Worm (Caenorhabditis elegans) whole organism, young adult: ENCODE data around the gene C28H8.3.
A peak's percentile ranks its signal among the peaks of the same experiment; 100 is the strongest.

Source experiments
- C17E4.6 ChIP-seq: fragments of 200-800 bp; sonication (Bioruptor generic); IDR thresholded peaks from 2 replicates; pipeline ENCODE4 v1.3.6; 2022; ENCODE audit warnings: missing genetic modification reagents, missing genetic modification characterization, missing compliant biosample characterization
- F22D6.2 ChIP-seq: sonication (generic microtip); optimal IDR thresholded peaks from 2 replicates; lab custom pipeline; 2016; ENCODE audit warnings: mild to moderate bottlenecking, missing genetic modification characterization, missing compliant biosample characterization
- F23B12.7 ChIP-seq: sonication (generic microtip); optimal IDR thresholded peaks from 2 replicates; lab custom pipeline; 2017; ENCODE audit warnings: missing genetic modification characterization, mild to moderate bottlenecking, missing compliant biosample characterization, antibody characterized with exemption, moderate library complexity; ENCODE audit not compliant: insufficient read depth
- F39B2.1 ChIP-seq: fragments of 200-800 bp; sonication (Bioruptor generic); IDR thresholded peaks from 2 replicates; pipeline ENCODE4 v1.3.6; 2022; ENCODE audit warnings: missing genetic modification reagents, missing genetic modification characterization, missing compliant biosample characterization
- F52B5.7 ChIP-seq: sonication (generic microtip); optimal IDR thresholded peaks from 2 replicates; lab custom pipeline; 2016; ENCODE audit warnings: mild to moderate bottlenecking, missing genetic modification characterization, missing compliant biosample characterization
- T07F8.4 ChIP-seq: sonication (generic microtip); optimal IDR thresholded peaks from 2 replicates; lab custom pipeline; 2016; ENCODE audit warnings: mild to moderate bottlenecking, missing genetic modification characterization, moderate library complexity, missing compliant biosample characterization
- T26A5.8 ChIP-seq: sonication (generic microtip); optimal IDR thresholded peaks from 2 replicates; lab custom pipeline; 2016; ENCODE audit warnings: missing genetic modification characterization, missing compliant biosample characterization
- Y56A3A.18 ChIP-seq: fragments of 200-800 bp; sonication (Bioruptor generic); IDR thresholded peaks from 2 replicates; pipeline ENCODE4 v1.3.6; 2022; ENCODE audit warnings: missing genetic modification reagents, missing genetic modification characterization, missing compliant biosample characterization
- ama-1 ChIP-seq, 3 experiments: fragments of 150-350 bp in 1 of 3; sonication (generic microtip) in 2 of 3; optimal IDR thresholded peaks; 2 replicates each; lab custom pipeline; 2014 to 2018; ENCODE audit warnings: missing biosample characterization in 2 of 3, missing genetic modification characterization in 2 of 3, missing genetic modification reagents in 2 of 3
- aptf-3 ChIP-seq: fragments of 200-800 bp; sonication (Bioruptor generic); IDR thresholded peaks from 2 replicates; pipeline ENCODE4 v1.3.6; 2022; ENCODE audit warnings: missing genetic modification characterization, missing compliant biosample characterization
- attf-6 ChIP-seq: fragments of 200-800 bp; sonication (Bioruptor generic); IDR thresholded peaks from 2 replicates; pipeline ENCODE4 v1.3.6; 2022; ENCODE audit warnings: missing genetic modification reagents, missing genetic modification characterization, missing compliant biosample characterization
- cebp-1 ChIP-seq, 2 experiments: fragments of 200-800 bp in 1 of 2; sonication (Bioruptor generic) in 1 of 2; sonication (generic microtip) in 1 of 2; IDR thresholded peaks in 1 of 2; optimal IDR thresholded peaks in 1 of 2; 2 replicates each; pipeline versions ENCODE4 v1.3.6 to Lab custom; 2017 to 2022; ENCODE audit warnings: missing compliant biosample characterization in 2 of 2, missing genetic modification characterization in 2 of 2, mild to moderate bottlenecking in 1 of 2, missing genetic modification reagents in 1 of 2, moderate library complexity in 1 of 2
- cebp-2 ChIP-seq: fragments of 200-800 bp; sonication (Bioruptor generic); IDR thresholded peaks from 2 replicates; pipeline ENCODE4 v1.3.6; 2022; ENCODE audit warnings: missing genetic modification characterization, missing compliant biosample characterization
- ceh-100 ChIP-seq: fragments of 200-800 bp; sonication (Bioruptor generic); IDR thresholded peaks from 2 replicates; pipeline ENCODE4 v1.3.6; 2022; ENCODE audit warnings: missing genetic modification reagents, missing genetic modification characterization, missing compliant biosample characterization
- ceh-27 ChIP-seq: fragments of 200-800 bp; sonication (Bioruptor generic); optimal IDR thresholded peaks from 2 replicates; lab custom pipeline; 2018; ENCODE audit warnings: mild to moderate bottlenecking, missing genetic modification characterization, moderate library complexity, missing compliant biosample characterization
- dox-1 ChIP-seq: fragments of 200-800 bp; sonication (Bioruptor generic); IDR thresholded peaks from 2 replicates; pipeline ENCODE4 v1.3.6; 2022; ENCODE audit warnings: missing genetic modification reagents, missing genetic modification characterization, missing compliant biosample characterization
- egl-44 ChIP-seq: fragments of 200-800 bp; sonication (Bioruptor generic); IDR thresholded peaks from 2 replicates; pipeline ENCODE4 v1.3.6; 2022; ENCODE audit warnings: missing genetic modification reagents, missing genetic modification characterization, missing compliant biosample characterization
- egrh-3 ChIP-seq: fragments of 200-800 bp; sonication (Bioruptor generic); IDR thresholded peaks from 2 replicates; pipeline ENCODE4 v1.3.6; 2022; ENCODE audit warnings: missing genetic modification reagents, missing genetic modification characterization, missing compliant biosample characterization
- ekl-4 ChIP-seq: fragments of 200-800 bp; sonication (Bioruptor generic); IDR thresholded peaks from 2 replicates; pipeline ENCODE4 v1.3.6; 2022; ENCODE audit warnings: missing genetic modification reagents, missing genetic modification characterization, missing compliant biosample characterization
- him-1 ChIP-seq: sonication (generic microtip); optimal IDR thresholded peaks from 2 replicates; lab custom pipeline; 2016; ENCODE audit warnings: missing genotype, missing genetic modification reagents, missing genetic modification characterization, missing compliant biosample characterization
- lin-26 ChIP-seq: fragments of 200-800 bp; sonication (Bioruptor generic); IDR thresholded peaks from 2 replicates; pipeline ENCODE4 v1.3.6; 2022; ENCODE audit warnings: missing genetic modification reagents, missing genetic modification characterization, missing compliant biosample characterization
- lin-35 ChIP-seq, 3 experiments: fragments of 150-350 bp in 2 of 3; sonication (generic microtip) in 1 of 3; optimal IDR thresholded peaks; 2 replicates each; lab custom pipeline; 2014 to 2018; ENCODE audit warnings: missing biosample characterization in 3 of 3, missing genetic modification characterization in 3 of 3, missing genetic modification reagents in 3 of 3
- lin-40 ChIP-seq: sonication (generic microtip); optimal IDR thresholded peaks from 2 replicates; lab custom pipeline; 2016; ENCODE audit warnings: missing genetic modification characterization, mild to moderate bottlenecking, missing compliant biosample characterization, missing genotype, missing genetic modification reagents
- madf-3 ChIP-seq: fragments of 200-800 bp; sonication (Bioruptor generic); IDR thresholded peaks from 2 replicates; pipeline ENCODE4 v1.3.6; 2022; ENCODE audit warnings: missing genetic modification reagents, missing genetic modification characterization, missing compliant biosample characterization
- mes-4 ChIP-seq: sonication (generic microtip); optimal IDR thresholded peaks from 2 replicates; lab custom pipeline; 2016; ENCODE audit warnings: missing genotype, missing genetic modification characterization, missing compliant biosample characterization
- mxl-1 ChIP-seq: sonication (generic microtip); optimal IDR thresholded peaks from 2 replicates; lab custom pipeline; 2016; ENCODE audit warnings: missing genetic modification characterization, missing compliant biosample characterization
- nhr-27 ChIP-seq: fragments of 200-800 bp; sonication (Bioruptor generic); optimal IDR thresholded peaks from 2 replicates; lab custom pipeline; 2018; ENCODE audit warnings: mild to moderate bottlenecking, missing genetic modification characterization, moderate library complexity, missing compliant biosample characterization
- pbrm-1 ChIP-seq: fragments of 200-800 bp; sonication (Bioruptor generic); IDR thresholded peaks from 2 replicates; pipeline ENCODE4 v1.3.6; 2022; ENCODE audit warnings: missing genetic modification reagents, missing genetic modification characterization, missing compliant biosample characterization
- rec-8 ChIP-seq, 2 experiments: sonication (generic microtip); optimal IDR thresholded peaks; 2 replicates each; lab custom pipeline; 2016; ENCODE audit warnings: mild to moderate bottlenecking in 2 of 2, missing genetic modification characterization in 2 of 2, missing genetic modification reagents in 2 of 2, missing genotype in 2 of 2, missing biosample characterization in 1 of 2, missing compliant biosample characterization in 1 of 2, moderate library complexity in 1 of 2
- sdz-38 ChIP-seq: sonication (generic microtip); optimal IDR thresholded peaks from 2 replicates; lab custom pipeline; 2016; ENCODE audit warnings: missing genotype, missing genetic modification characterization, missing compliant biosample characterization
- snpc-3.4 ChIP-seq: sonication (generic microtip); optimal IDR thresholded peaks from 2 replicates; lab custom pipeline; 2017; ENCODE audit warnings: missing genetic modification characterization, mild to moderate bottlenecking, missing compliant biosample characterization, antibody characterized with exemption, moderate library complexity, missing genotype, missing genetic modification reagents
- sptf-2 ChIP-seq: fragments of 200-800 bp; sonication (Bioruptor generic); optimal IDR thresholded peaks from 2 replicates; lab custom pipeline; 2018; ENCODE audit warnings: mild to moderate bottlenecking, missing genetic modification characterization, missing compliant biosample characterization
- tlf-1 ChIP-seq: fragments of 200-800 bp; sonication (Bioruptor generic); optimal IDR thresholded peaks from 2 replicates; lab custom pipeline; 2018; ENCODE audit warnings: mild to moderate bottlenecking, missing genetic modification characterization, missing compliant biosample characterization
- ztf-18 ChIP-seq: sonication (generic microtip); optimal IDR thresholded peaks from 2 replicates; lab custom pipeline; 2016; ENCODE audit warnings: missing genotype, mild to moderate bottlenecking, missing genetic modification characterization, missing compliant biosample characterization

The C28H8.3 gene

DNA sequence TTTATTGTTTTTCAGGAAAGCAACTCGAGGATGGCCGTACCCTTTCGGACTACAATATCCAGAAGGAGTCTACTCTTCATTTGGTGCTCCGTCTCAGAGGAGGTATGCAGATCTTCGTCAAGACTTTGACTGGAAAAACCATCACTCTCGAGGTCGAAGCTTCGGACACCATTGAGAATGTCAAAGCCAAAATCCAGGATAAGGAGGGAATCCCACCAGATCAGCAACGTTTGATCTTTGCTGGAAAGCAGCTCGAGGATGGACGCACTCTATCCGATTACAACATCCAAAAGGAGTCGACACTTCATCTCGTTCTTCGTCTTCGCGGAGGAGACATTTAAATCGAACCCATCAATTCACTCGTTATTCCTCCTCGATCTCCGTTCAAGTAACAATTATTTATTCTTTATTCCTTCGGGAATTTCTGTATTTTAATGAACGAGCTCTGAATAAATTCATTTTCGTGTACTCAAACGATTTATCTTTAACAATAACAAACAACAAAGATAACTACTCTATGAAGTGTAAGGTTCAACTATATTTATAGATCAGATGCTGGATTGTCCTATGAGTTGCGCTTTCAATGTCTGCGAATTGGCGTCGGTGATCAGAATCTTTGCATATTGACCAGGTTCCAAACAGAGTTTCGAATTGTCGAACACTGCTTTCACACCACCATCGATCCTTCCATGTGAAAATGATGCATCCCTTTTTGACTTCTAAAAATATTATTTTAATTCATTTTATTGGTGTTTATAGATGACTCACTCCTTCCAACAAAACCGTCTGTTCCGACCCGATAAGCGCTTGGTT lies 35.1 kb downstream of the C28H8.3 start (continued):
- TF ChIP-seq tlf-1 (GFP tag; lab: Kevin White, UChicago) (peak; percentile 84), F39B2.1 (GFP tag; lab: Robert Waterston, UW) (0 out of 2 replicates have a peak, but pooled peaks have one; percentile 4), ceh-100 (GFP tag; lab: Robert Waterston, UW) (no peak; the same call in 1 of the 2 replicates), sdz-38 (no peak), ceh-27 (GFP tag; lab: Kevin White, UChicago) (peak; percentile 50), attf-6 (GFP tag; lab: Robert Waterston, UW) (peak; percentile 55; the same call in 1 of the 2 replicates), dox-1 (GFP tag; lab: Robert Waterston, UW) (peak; percentile 56), C17E4.6 (GFP tag; lab: Robert Waterston, UW) (0 out of 2 replicates have a peak, but pooled peaks have one; percentile 31), cebp-2 (GFP tag; lab: Robert Waterston, UW) (peak; percentile 88), aptf-3 (GFP tag; lab: Robert Waterston, UW) (no peak), F23B12.7 (peak; percentile 26), F22D6.2 (tag; lab: Kevin White, UChicago) (peak; percentile 47), mxl-1 (tag; lab: Kevin White, UChicago) (peak; percentile 49), T07F8.4 (tag; lab: Kevin White, UChicago) (peak; percentile 51), egrh-3 (GFP tag; lab: Robert Waterston, UW) (no peak; the same call in 1 of the 2 replicates), mes-4 (no peak), him-1 (tag; lab: Kevin White, UChicago) (peak; percentile 92), ztf-18 (tag; lab: Kevin White, UChicago) (peak; percentile 11), rec-8 (tag; optimal IDR thresholded peaks at IDR 0.05; lab: Kevin White, UChicago) (peak in 1 of 2 experiments; percentile 15), F52B5.7 (tag; lab: Kevin White, UChicago) (peak; percentile 62), snpc-3.4 (peak; percentile 72), Y56A3A.18 (GFP tag; lab: Robert Waterston, UW) (peak; percentile 81), pbrm-1 (GFP tag; lab: Robert Waterston, UW) (peak; percentile 15), lin-40 (tag; lab: Kevin White, UChicago) (peak; percentile 68)

DNA sequence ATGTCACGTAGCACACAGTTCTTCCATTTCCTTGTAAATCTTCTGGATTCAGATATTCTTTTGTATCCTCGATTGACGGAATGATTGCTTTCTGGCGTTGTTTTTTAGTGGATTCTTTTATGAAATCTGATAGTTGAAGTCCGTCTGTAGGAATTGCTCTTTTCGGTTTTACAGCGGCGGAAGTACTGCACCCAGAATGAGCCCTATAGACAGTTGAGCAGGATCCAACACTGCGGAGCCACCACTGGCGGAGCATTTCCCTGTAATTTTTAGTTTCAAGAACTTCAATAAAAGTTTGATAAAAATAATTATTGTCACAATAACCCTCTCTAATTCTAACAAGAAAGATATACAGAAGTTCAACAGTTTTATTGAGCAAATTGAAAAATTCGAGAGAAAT lies 37.4 kb downstream of the C28H8.3 start, which contains the start of gene F25B5.5:
Gene F25B5.5 (minus strand): TSS at position 260 of the 400 bp plus-strand sequence.
- TF ChIP-seq T26A5.8 (tag; lab: Kevin White, UChicago), result no peak
- peak; percentile 53 for TF ChIP-seq ama-1 (optimal IDR thresholded peaks at IDR 0.05; lab: Kevin White, UChicago)
- TF ChIP-seq ama-1 (GFP tag; optimal IDR thresholded peaks at IDR 0.05; lab: Kevin White, UChicago), result no peak
- 0 out of 2 replicates have a peak, but pooled peaks have one; percentile 32 for TF ChIP-seq lin-26
- TF ChIP-seq ekl-4 (GFP tag; lab: Robert Waterston, UW), result 0 out of 2 replicates have a peak, but pooled peaks have one; percentile 45
- TF ChIP-seq lin-35 (GFP tag; optimal IDR thresholded peaks at IDR 0.05; lab: Kevin White, UChicago), result peak in 1 of 3 experiments; percentile 32
- no peak for TF ChIP-seq sptf-2 (GFP tag; lab: Kevin White, UChicago)
- TF ChIP-seq nhr-27 (tag; lab: Kevin White, UChicago), result no peak
- TF ChIP-seq madf-3 (GFP tag; lab: Robert Waterston, UW), result 0 out of 2 replicates have a peak, but pooled peaks have one; percentile 12
- 0 out of 2 replicates have a peak, but pooled peaks have one; percentile 27 for TF ChIP-seq egl-44
- TF ChIP-seq cebp-1 (GFP tag; IDR thresholded peaks at IDR 0.05; lab: Robert Waterston, UW), result no peak
- TF ChIP-seq cebp-1 (tag; optimal IDR thresholded peaks at IDR 0.05; lab: Kevin White, UChicago), result peak; percentile 22
